Fruit fly (Drosophila melanogaster) whole organism, embryonic: Measurements from ENCODE around the gene CG31068.

ENCODE experiments used
- BEAF-32 ChIP-seq: fragments of 200-800 bp; sonication (Bioruptor generic); optimal IDR thresholded peaks from 3 replicates; lab custom pipeline; 2017; ENCODE audit warnings: missing biosample characterization, missing genetic modification characterization, mild to moderate bottlenecking, moderate library complexity, missing genetic modification reagents
- BtbVII ChIP-seq: fragments of 200-800 bp; sonication (Bioruptor generic); optimal IDR thresholded peaks from 3 replicates; lab custom pipeline; 2017; ENCODE audit warnings: missing biosample characterization, mild to moderate bottlenecking, missing genetic modification characterization
- CG10147 ChIP-seq: fragments of 200-800 bp; sonication (Bioruptor generic); optimal IDR thresholded peaks from 2 replicates; lab custom pipeline; 2019; ENCODE audit warnings: missing biosample characterization, mild to moderate bottlenecking, missing genetic modification characterization, moderate library complexity
- CG10979 ChIP-seq: fragments of 200-800 bp; sonication (Bioruptor generic); optimal IDR thresholded peaks from 2 replicates; lab custom pipeline; 2018; ENCODE audit warnings: missing biosample characterization, mild to moderate bottlenecking, missing genetic modification characterization, moderate library complexity
- CG13624 ChIP-seq: fragments of 200-800 bp; sonication (Bioruptor generic); optimal IDR thresholded peaks from 2 replicates; lab custom pipeline; 2016; ENCODE audit warnings: missing biosample characterization, missing genetic modification characterization
- CG14860 ChIP-seq: fragments of 200-800 bp; sonication (Bioruptor generic); IDR thresholded peaks from 3 replicates; pipeline ENCODE4 v1.3.6; 2022; ENCODE audit warnings: missing biosample characterization, missing genetic modification characterization; ENCODE audit not compliant: partially characterized antibody
- CG15073 ChIP-seq: fragments of 200-800 bp; sonication (Bioruptor generic); optimal IDR thresholded peaks from 2 replicates; lab custom pipeline; 2016; ENCODE audit warnings: missing biosample characterization, missing genetic modification characterization
- CG15601 ChIP-seq: fragments of 200-800 bp; sonication (Bioruptor generic); optimal IDR thresholded peaks from 3 replicates; lab custom pipeline; 2019; ENCODE audit warnings: missing biosample characterization, mild to moderate bottlenecking, missing genetic modification characterization, moderate library complexity
- CG1647 ChIP-seq: fragments of 200-800 bp; sonication (Bioruptor generic); optimal IDR thresholded peaks from 3 replicates; lab custom pipeline; 2016; ENCODE audit warnings: missing biosample characterization, missing genetic modification characterization
- CG17328 ChIP-seq: fragments of 200-800 bp; sonication (Bioruptor generic); IDR thresholded peaks from 2 replicates; pipeline ENCODE4 v1.3.6; 2022; ENCODE audit warnings: missing biosample characterization, missing genetic modification characterization
- CG18011 ChIP-seq: fragments of 200-800 bp; sonication (Bioruptor generic); optimal IDR thresholded peaks from 2 replicates; lab custom pipeline; 2017; ENCODE audit warnings: missing biosample characterization, missing genetic modification characterization, mild to moderate bottlenecking, moderate library complexity, missing genotype
- CG18764 ChIP-seq: fragments of 200-800 bp; sonication (Bioruptor generic); optimal IDR thresholded peaks from 3 replicates; lab custom pipeline; 2016; ENCODE audit warnings: missing biosample characterization, missing genetic modification characterization
- CG2116 ChIP-seq: fragments of 200-800 bp; sonication (Bioruptor generic); optimal IDR thresholded peaks from 3 replicates; lab custom pipeline; 2018; ENCODE audit warnings: missing biosample characterization, mild to moderate bottlenecking, missing genetic modification characterization
- CG2120 ChIP-seq: fragments of 200-800 bp; sonication (Bioruptor generic); optimal IDR thresholded peaks from 3 replicates; lab custom pipeline; 2016; ENCODE audit warnings: missing biosample characterization, missing genetic modification characterization
- CG2712 ChIP-seq: fragments of 200-800 bp; optimal IDR thresholded peaks from 3 replicates; lab custom pipeline; 2019; ENCODE audit warnings: missing biosample characterization, mild to moderate bottlenecking, missing genetic modification characterization, moderate library complexity
- CG31388 ChIP-seq: fragments of 200-800 bp; sonication (Bioruptor generic); optimal IDR thresholded peaks from 2 replicates; lab custom pipeline; 2016; ENCODE audit warnings: missing biosample characterization, missing genetic modification characterization
- CG31441 ChIP-seq: fragments of 200-800 bp; sonication (Bioruptor generic); IDR thresholded peaks from 2 replicates; pipeline ENCODE4 v1.3.6; 2022; ENCODE audit warnings: missing biosample characterization, missing genetic modification characterization
- CG34376 ChIP-seq: fragments of 200-800 bp; sonication (Bioruptor generic); optimal IDR thresholded peaks from 2 replicates; lab custom pipeline; 2018; ENCODE audit warnings: missing biosample characterization, mild to moderate bottlenecking, missing genetic modification characterization
- CG3847 ChIP-seq: fragments of 200-800 bp; sonication (Bioruptor generic); IDR thresholded peaks from 2 replicates; pipeline ENCODE4 v1.3.6; 2022; ENCODE audit warnings: missing biosample characterization, missing genetic modification characterization
- CG4360 ChIP-seq: fragments of 200-800 bp; sonication (Bioruptor generic); IDR thresholded peaks from 2 replicates; pipeline ENCODE4 v1.3.6; 2022; ENCODE audit warnings: missing biosample characterization, missing genetic modification characterization
- CG4404 ChIP-seq: fragments of 200-800 bp; sonication (Bioruptor generic); IDR thresholded peaks from 2 replicates; pipeline ENCODE4 v1.3.6; 2022; ENCODE audit warnings: missing biosample characterization, missing genetic modification characterization
- CG6791 ChIP-seq: fragments of 200-800 bp; sonication (Bioruptor generic); IDR thresholded peaks from 3 replicates; pipeline ENCODE4 v1.3.6; 2022; ENCODE audit warnings: missing biosample characterization, missing genetic modification characterization; ENCODE audit not compliant: partially characterized antibody
- CG6854 ChIP-seq: fragments of 200-800 bp; sonication (Bioruptor generic); optimal IDR thresholded peaks from 3 replicates; lab custom pipeline; 2017; ENCODE audit warnings: missing biosample characterization, mild to moderate bottlenecking, missing genetic modification characterization
- CoRest ChIP-seq: fragments of 200-800 bp; sonication (Bioruptor generic); optimal IDR thresholded peaks from 3 replicates; lab custom pipeline; 2018; ENCODE audit warnings: missing biosample characterization, mild to moderate bottlenecking, missing genetic modification characterization, moderate library complexity
- E2f1 ChIP-seq: fragments of 200-800 bp; sonication (Bioruptor generic); IDR thresholded peaks from 2 replicates; pipeline ENCODE4 v1.3.6; 2022; ENCODE audit warnings: missing biosample characterization, missing genetic modification characterization
- Hey ChIP-seq: fragments of 200-800 bp; sonication (Bioruptor generic); optimal IDR thresholded peaks from 3 replicates; lab custom pipeline; 2018; ENCODE audit warnings: missing biosample characterization, mild to moderate bottlenecking, missing genetic modification characterization
- Opbp ChIP-seq: fragments of 200-800 bp; sonication (Bioruptor generic); IDR thresholded peaks from 3 replicates; pipeline ENCODE4 v1.3.6; 2022; ENCODE audit warnings: missing biosample characterization, missing genetic modification characterization; ENCODE audit not compliant: partially characterized antibody
- Sry-δ ChIP-seq: fragments of 200-800 bp; sonication (Bioruptor generic); optimal IDR thresholded peaks from 2 replicates; lab custom pipeline; 2016; ENCODE audit warnings: missing biosample characterization, missing genetic modification characterization
- Vsx1 ChIP-seq: fragments of 200-800 bp; sonication (Bioruptor generic); optimal IDR thresholded peaks from 2 replicates; lab custom pipeline; 2017; ENCODE audit warnings: missing biosample characterization, mild to moderate bottlenecking, missing genetic modification characterization, missing genetic modification reagents
- amos ChIP-seq: fragments of 200-800 bp; sonication (Bioruptor generic); IDR thresholded peaks from 2 replicates; pipeline ENCODE4 v1.3.6; 2022; ENCODE audit warnings: missing biosample characterization, missing genetic modification characterization; ENCODE audit not compliant: partially characterized antibody
- ase ChIP-seq: fragments of 200-800 bp; sonication (Bioruptor generic); IDR thresholded peaks from 3 replicates; pipeline ENCODE4 v1.3.6; 2022; ENCODE audit warnings: missing biosample characterization, missing genetic modification characterization
- bab2 ChIP-seq: fragments of 200-800 bp; sonication (Bioruptor generic); optimal IDR thresholded peaks from 2 replicates; lab custom pipeline; 2016; ENCODE audit warnings: missing biosample characterization, missing genetic modification characterization
- btn ChIP-seq: fragments of 200-800 bp; sonication (Bioruptor generic); optimal IDR thresholded peaks from 2 replicates; lab custom pipeline; 2016; ENCODE audit warnings: missing biosample characterization, missing genetic modification characterization
- caup ChIP-seq: fragments of 200-800 bp; sonication (Bioruptor generic); optimal IDR thresholded peaks from 3 replicates; lab custom pipeline; 2017; ENCODE audit warnings: missing biosample characterization, mild to moderate bottlenecking, missing genetic modification characterization, moderate library complexity; ENCODE audit not compliant: severe bottlenecking
- dm ChIP-seq: fragments of 200-800 bp; sonication (Bioruptor generic); optimal IDR thresholded peaks from 3 replicates; lab custom pipeline; 2016; ENCODE audit warnings: missing biosample characterization, missing genetic modification characterization
- ewg ChIP-seq: fragments of 200-800 bp; sonication (Bioruptor generic); optimal IDR thresholded peaks from 3 replicates; lab custom pipeline; 2017; ENCODE audit warnings: mild to moderate bottlenecking, missing biosample characterization, missing genetic modification reagents, missing genetic modification characterization
- h ChIP-seq: fragments of >200 bp; optimal IDR thresholded peaks from 2 replicates; lab custom pipeline; 2017
- kni ChIP-seq: fragments of 200-800 bp; sonication (Bioruptor generic); optimal IDR thresholded peaks from 3 replicates; lab custom pipeline; 2017; ENCODE audit warnings: mild to moderate bottlenecking, missing biosample characterization, missing genetic modification reagents, missing genetic modification characterization
- mld ChIP-seq: fragments of 200-800 bp; sonication (Bioruptor generic); IDR thresholded peaks from 3 replicates; pipeline ENCODE4 v1.3.6; 2022; ENCODE audit warnings: missing biosample characterization, missing genetic modification characterization; ENCODE audit not compliant: partially characterized antibody
- nmo ChIP-seq: fragments of 200-800 bp; sonication (Bioruptor generic); optimal IDR thresholded peaks from 2 replicates; lab custom pipeline; 2018; ENCODE audit warnings: missing biosample characterization, mild to moderate bottlenecking, missing genetic modification characterization, moderate library complexity
- pan ChIP-seq, 4 experiments: fragments of >200 bp in 3 of 4; fragments of 200-800 bp in 1 of 4; sonication (Bioruptor generic) in 1 of 4; optimal IDR thresholded peaks in 3 of 4; IDR thresholded peaks in 1 of 4; 2 replicates each; pipeline versions ENCODE4 v1.3.6 to Lab custom; 2017 to 2022; ENCODE audit warnings: missing biosample characterization in 2 of 4, missing genetic modification characterization in 2 of 4, mixed read lengths in 1 of 4
- pita ChIP-seq: fragments of 200-800 bp; sonication (Bioruptor generic); optimal IDR thresholded peaks from 2 replicates; lab custom pipeline; 2017; ENCODE audit warnings: missing biosample characterization, mild to moderate bottlenecking, missing genetic modification characterization
- pros ChIP-seq: fragments of 200-800 bp; sonication (Bioruptor generic); optimal IDR thresholded peaks from 3 replicates; lab custom pipeline; 2019; ENCODE audit warnings: missing biosample characterization, mild to moderate bottlenecking, missing genetic modification characterization, moderate library complexity
- scrt ChIP-seq: fragments of 200-800 bp; sonication (Bioruptor generic); optimal IDR thresholded peaks from 2 replicates; lab custom pipeline; 2018; ENCODE audit warnings: missing biosample characterization, mild to moderate bottlenecking, missing genetic modification characterization, moderate library complexity
- sens-2 ChIP-seq: fragments of 200-800 bp; sonication (Bioruptor generic); IDR thresholded peaks from 2 replicates; pipeline ENCODE4 v1.3.6; 2022; ENCODE audit warnings: missing biosample characterization, missing genetic modification characterization
- sr ChIP-seq: fragments of 200-800 bp; sonication (Bioruptor generic); IDR thresholded peaks from 3 replicates; pipeline ENCODE4 v1.3.6; 2022; ENCODE audit warnings: missing biosample characterization, missing genetic modification characterization
- zen ChIP-seq: fragments of 200-800 bp; sonication (Bioruptor generic); optimal IDR thresholded peaks from 3 replicates; lab custom pipeline; 2018; ENCODE audit warnings: missing biosample characterization, mild to moderate bottlenecking, missing genetic modification characterization, moderate library complexity

The CG31068 gene

DNA sequence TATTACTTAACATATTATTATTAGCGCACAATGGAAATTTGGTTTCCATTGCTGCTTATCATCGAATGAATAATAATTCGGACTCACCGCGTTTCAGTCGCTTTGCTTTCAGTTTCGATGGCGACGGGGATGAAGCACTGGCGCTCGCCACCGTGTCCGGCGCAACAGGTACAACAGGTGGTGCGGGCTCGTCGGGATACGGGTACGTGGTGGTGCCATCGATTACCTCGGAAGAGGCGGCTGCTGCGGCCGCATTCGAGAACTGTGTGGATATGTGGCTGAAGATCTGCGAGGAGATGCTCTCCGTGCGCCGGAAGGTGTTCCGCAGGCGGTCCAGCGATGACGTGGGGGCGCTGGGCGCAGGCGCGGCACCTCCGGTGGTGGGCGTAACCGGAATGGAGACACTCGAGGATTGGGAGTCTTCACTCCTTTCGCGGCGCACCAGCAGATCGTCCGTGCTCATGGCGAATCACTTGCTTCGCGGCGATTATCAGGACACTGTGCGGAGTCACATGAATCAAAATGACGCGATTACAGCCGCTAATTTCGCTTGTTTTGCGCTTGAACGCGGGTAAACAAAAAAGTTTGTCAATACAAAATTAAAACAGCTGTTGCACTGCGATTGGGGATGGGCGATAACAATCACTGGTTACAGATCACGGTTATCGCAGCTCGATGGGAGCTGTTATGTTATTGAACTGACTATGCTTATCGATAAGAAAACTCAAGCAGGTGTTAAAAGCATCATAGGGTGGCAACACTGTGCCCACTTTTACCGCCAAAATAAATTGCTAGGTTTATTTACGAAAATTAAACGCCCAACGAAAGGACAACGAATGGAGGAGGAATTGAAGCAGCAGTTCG is 5.2 kb downstream of the CG31068 start, which contains the start of the genes CG31064 and PolA2 (continued):
- TF ChIP-seq CG34376 (GFP tag; lab: Kevin White, UChicago) (peak; percentile 6), CG1647 (GFP tag; lab: Kevin White, UChicago) (no peak), zen (peak; percentile 28), CG6854 (GFP tag; lab: Kevin White, UChicago) (no peak), Hey (tag; lab: Kevin White, UChicago) (no peak), ewg (GFP tag; lab: Kevin White, UChicago) (peak; percentile 75), CG13624 (GFP tag; lab: Kevin White, UChicago) (peak; percentile 7), amos (GFP tag; lab: Robert Waterston, UW) (peak; percentile 81), Vsx1 (no peak), BtbVII (GFP tag; lab: Kevin White, UChicago) (no peak), scrt (GFP tag; lab: Kevin White, UChicago) (peak; percentile 90), CG4360 (GFP tag; lab: Robert Waterston, UW) (no peak), btn (GFP tag; lab: Kevin White, UChicago) (no peak), caup (GFP tag; lab: Kevin White, UChicago) (peak; percentile 2), CG2712 (tag; lab: Kevin White, UChicago) (peak; percentile 43), Opbp (GFP tag; lab: Robert Waterston, UW) (peak; percentile 80), CG10979 (no peak), kni (GFP tag; lab: Kevin White, UChicago) (peak; percentile 26), Sry-δ (GFP tag; lab: Kevin White, UChicago) (peak; percentile 94), CG18764 (GFP tag; lab: Kevin White, UChicago) (no peak), CG3847 (GFP tag; lab: Robert Waterston, UW) (peak; percentile 51; the same call in 1 of the 2 replicates), ase (no peak), CG6791 (peak; percentile 85), CG31441 (GFP tag; lab: Robert Waterston, UW) (peak; percentile 69), E2f1 (GFP tag; lab: Robert Waterston, UW) (peak; percentile 67; the same call in 1 of the 2 replicates), h (lab: Kevin White, UChicago) (no peak), CoRest (tag; lab: Kevin White, UChicago) (peak; percentile 22), CG15073 (no peak), CG17328 (GFP tag; lab: Robert Waterston, UW) (no peak), CG14860 (GFP tag; lab: Robert Waterston, UW) (peak; percentile 79; the same call in 2 of the 3 replicates), CG10147 (GFP tag; lab: Kevin White, UChicago) (peak; percentile 5), CG18011 (GFP tag; lab: Kevin White, UChicago) (peak; percentile 17), CG4404 (GFP tag; lab: Robert Waterston, UW) (0 out of 2 replicates have a peak, but pooled peaks have one; percentile 28), sens-2 (GFP tag; lab: Robert Waterston, UW) (no peak), CG15601 (tag; lab: Kevin White, UChicago) (peak; percentile 15), BEAF-32 (peak; percentile 70), pita (GFP tag; lab: Kevin White, UChicago) (no peak), CG31388 (GFP tag; lab: Kevin White, UChicago) (no peak), pros (GFP tag; lab: Kevin White, UChicago) (no peak), CG2120 (GFP tag; lab: Kevin White, UChicago) (no peak), bab2 (GFP tag; lab: Kevin White, UChicago) (no peak), dm (GFP tag; lab: Kevin White, UChicago) (peak; percentile 42), CG2116 (peak; percentile 91), pan (optimal IDR thresholded peaks at IDR 0.05; lab: Kevin White, UChicago) (no peak), pan (GFP tag; optimal IDR thresholded peaks at IDR 0.05 in 1 of 2, IDR thresholded peaks at IDR 0.05 in 1 of 2) (no peak), mld (peak; percentile 74; the same call in 1 of the 3 replicates), nmo (GFP tag; lab: Kevin White, UChicago) (peak; percentile 25), sr (GFP tag; lab: Robert Waterston, UW) (no peak)
